Worm (Caenorhabditis elegans) whole organism, L4 larva: ENCODE results near the gene C02B10.6.

Experiments used
- F37D6.2 ChIP-seq: sonication (generic microtip); optimal IDR thresholded peaks from 2 replicates; lab custom pipeline; 2016; ENCODE audit warnings: mild to moderate bottlenecking, missing genetic modification characterization, missing compliant biosample characterization
- F44E2.7 ChIP-seq: fragments of 200-800 bp; sonication (Bioruptor generic); IDR thresholded peaks from 2 replicates; pipeline ENCODE4 v2.1.2; 2022; ENCODE audit warnings: missing genetic modification characterization, missing compliant biosample characterization
- R02D3.7 ChIP-seq: fragments of 150-350 bp; sonication (generic microtip); optimal IDR thresholded peaks from 3 replicates; lab custom pipeline; 2014; ENCODE audit warnings: missing biosample characterization, missing genetic modification characterization
- aha-1 ChIP-seq: fragments of 150-350 bp; peaks from one replicate; lab custom pipeline; 2014; ENCODE audit warnings: missing biosample characterization, missing genetic modification characterization
- ama-1 ChIP-seq: fragments of 150-350 bp; optimal IDR thresholded peaks from 2 replicates; lab custom pipeline; 2014; ENCODE audit warnings: inconsistent platforms, mixed read lengths
- arid-1 ChIP-seq: fragments of 200-800 bp; sonication (Bioruptor generic); conservative IDR thresholded peaks from 2 replicates; pipeline ENCODE4 v1.3.6; 2022; ENCODE audit warnings: missing genetic modification reagents, missing genetic modification characterization, missing compliant biosample characterization
- ceh-20 ChIP-seq: fragments of 200-800 bp; sonication (Bioruptor generic); IDR thresholded peaks from 2 replicates; pipeline ENCODE4 v1.3.6; 2022; ENCODE audit warnings: missing genetic modification reagents, missing genetic modification characterization, missing compliant biosample characterization
- ceh-62 ChIP-seq: sonication (generic microtip); optimal IDR thresholded peaks from 2 replicates; lab custom pipeline; 2017; ENCODE audit warnings: missing biosample characterization, missing genetic modification characterization
- ceh-82 ChIP-seq: sonication (generic microtip); optimal IDR thresholded peaks from 2 replicates; lab custom pipeline; 2017; ENCODE audit warnings: missing biosample characterization, missing genetic modification characterization
- ces-1 ChIP-seq: fragments of 150-350 bp; sonication (generic microtip); optimal IDR thresholded peaks from 4 replicates; lab custom pipeline; 2014; ENCODE audit warnings: missing biosample characterization, missing genetic modification reagents, missing genetic modification characterization
- daf-19 ChIP-seq: fragments of 200-800 bp; sonication (Bioruptor generic); conservative IDR thresholded peaks from 2 replicates; pipeline ENCODE4 v1.3.6; 2022; ENCODE audit warnings: missing genetic modification characterization, missing compliant biosample characterization
- daf-8 ChIP-seq: fragments of 200-800 bp; sonication (Bioruptor generic); IDR thresholded peaks from 2 replicates; pipeline ENCODE4 v1.3.6; 2022; ENCODE audit warnings: missing genetic modification characterization, missing compliant biosample characterization
- dmd-6 ChIP-seq: fragments of 200-800 bp; sonication (Bioruptor generic); IDR thresholded peaks from 2 replicates; pipeline ENCODE4 v1.3.6; 2022; ENCODE audit warnings: missing genetic modification reagents, missing genetic modification characterization, missing compliant biosample characterization
- duxl-1 ChIP-seq: sonication (generic microtip); optimal IDR thresholded peaks from 2 replicates; lab custom pipeline; 2016; ENCODE audit warnings: mild to moderate bottlenecking, missing genetic modification characterization, moderate library complexity, missing compliant biosample characterization; ENCODE audit not compliant: poor library complexity
- dve-1 ChIP-seq: sonication (generic microtip); optimal IDR thresholded peaks from 2 replicates; lab custom pipeline; 2017; ENCODE audit warnings: antibody characterized with exemption, mild to moderate bottlenecking, missing genetic modification characterization, missing compliant biosample characterization; ENCODE audit not compliant: insufficient read depth
- egl-27 ChIP-seq: sonication (generic microtip); optimal IDR thresholded peaks from 3 replicates; lab custom pipeline; 2017; ENCODE audit warnings: missing biosample characterization, missing genetic modification reagents, missing genetic modification characterization
- gei-8 ChIP-seq: fragments of 200-800 bp; sonication (Bioruptor generic); optimal IDR thresholded peaks from 2 replicates; lab custom pipeline; 2018; ENCODE audit warnings: mild to moderate bottlenecking, missing genetic modification characterization, missing compliant biosample characterization
- hlh-11 ChIP-seq: fragments of 200-800 bp; sonication (Bioruptor generic); optimal IDR thresholded peaks from 2 replicates; lab custom pipeline; 2018; ENCODE audit warnings: mild to moderate bottlenecking, missing genetic modification characterization, missing compliant biosample characterization
- hlh-30 ChIP-seq: sonication (generic microtip); optimal IDR thresholded peaks from 2 replicates; lab custom pipeline; 2017; ENCODE audit warnings: antibody characterized with exemption, mild to moderate bottlenecking, missing genetic modification characterization, missing compliant biosample characterization; ENCODE audit not compliant: insufficient read depth
- lim-7 ChIP-seq: fragments of 200-800 bp; sonication (Bioruptor generic); IDR thresholded peaks from 2 replicates; pipeline ENCODE4 v1.3.6; 2022; ENCODE audit warnings: missing genetic modification characterization, missing compliant biosample characterization
- lin-38 ChIP-seq: fragments of 200-800 bp; sonication (Bioruptor generic); IDR thresholded peaks from 2 replicates; pipeline ENCODE4 v1.3.6; 2022; ENCODE audit warnings: missing genetic modification reagents, missing genetic modification characterization, missing compliant biosample characterization
- lir-3 ChIP-seq: sonication (generic microtip); optimal IDR thresholded peaks from 2 replicates; lab custom pipeline; 2016; ENCODE audit warnings: mild to moderate bottlenecking, missing genetic modification characterization, missing compliant biosample characterization
- lsy-2 ChIP-seq, 2 experiments: fragments of 150-350 bp in 1 of 2; sonication (generic microtip) in 1 of 2; optimal IDR thresholded peaks; 2 replicates each; lab custom pipeline; 2014 to 2017; ENCODE audit warnings: missing biosample characterization in 2 of 2, missing genetic modification characterization in 2 of 2
- madf-9 ChIP-seq: fragments of 200-800 bp; sonication (Bioruptor generic); conservative IDR thresholded peaks from 2 replicates; pipeline ENCODE4 v1.3.6; 2022; ENCODE audit warnings: missing genetic modification reagents, missing genetic modification characterization, missing compliant biosample characterization
- mdl-1 ChIP-seq, 2 experiments: fragments of 150-350 bp in 1 of 2; sonication (generic microtip) in 1 of 2; optimal IDR thresholded peaks; 2 replicates each; lab custom pipeline; 2014 to 2017; ENCODE audit warnings: missing biosample characterization in 2 of 2, missing genetic modification characterization in 2 of 2
- mep-1 ChIP-seq: fragments of 150-350 bp; sonication (generic microtip); optimal IDR thresholded peaks from 3 replicates; lab custom pipeline; 2014; ENCODE audit warnings: missing biosample characterization, missing genetic modification characterization
- mxl-2 ChIP-seq: fragments of 200-800 bp; sonication (Bioruptor generic); conservative IDR thresholded peaks from 2 replicates; pipeline ENCODE4 v1.3.6; 2022; ENCODE audit warnings: missing genetic modification reagents, missing genetic modification characterization, missing compliant biosample characterization
- mxl-3 ChIP-seq: fragments of 200-800 bp; sonication (Bioruptor generic); optimal IDR thresholded peaks from 2 replicates; lab custom pipeline; 2018; ENCODE audit warnings: mild to moderate bottlenecking, missing genetic modification characterization, missing compliant biosample characterization
- nhr-10 ChIP-seq: fragments of 150-350 bp; optimal IDR thresholded peaks from 2 replicates; lab custom pipeline; 2014; ENCODE audit warnings: missing biosample characterization, missing genetic modification characterization
- nhr-111 ChIP-seq: fragments of 200-800 bp; sonication (Bioruptor generic); optimal IDR thresholded peaks from 2 replicates; lab custom pipeline; 2018; ENCODE audit warnings: mild to moderate bottlenecking, missing genetic modification characterization, missing compliant biosample characterization
- nhr-25 ChIP-seq: sonication (generic microtip); optimal IDR thresholded peaks from 2 replicates; lab custom pipeline; 2017; ENCODE audit warnings: missing genetic modification characterization, mild to moderate bottlenecking, missing compliant biosample characterization, antibody characterized with exemption, moderate library complexity, borderline replicate concordance; ENCODE audit not compliant: insufficient read depth
- nhr-28 ChIP-seq: fragments of 150-350 bp; optimal IDR thresholded peaks from 2 replicates; lab custom pipeline; 2014; ENCODE audit warnings: missing biosample characterization, missing genetic modification characterization
- nhr-42 ChIP-seq: fragments of 200-800 bp; sonication (Bioruptor generic); IDR thresholded peaks from 2 replicates; pipeline ENCODE4 v1.3.6; 2022; ENCODE audit warnings: missing genetic modification characterization, missing compliant biosample characterization
- nhr-48 ChIP-seq: sonication (generic microtip); optimal IDR thresholded peaks from 2 replicates; lab custom pipeline; 2016; ENCODE audit warnings: mild to moderate bottlenecking, missing genetic modification characterization, missing compliant biosample characterization
- nhr-76 ChIP-seq: fragments of 150-350 bp; optimal IDR thresholded peaks from 2 replicates; lab custom pipeline; 2014; ENCODE audit warnings: missing biosample characterization, missing genetic modification characterization
- nhr-77 ChIP-seq: fragments of 150-350 bp; optimal IDR thresholded peaks from 2 replicates; lab custom pipeline; 2014; ENCODE audit warnings: missing biosample characterization, missing genetic modification characterization
- pha-4 ChIP-seq, 2 experiments: fragments of 150-350 bp in 1 of 2; fragments of 200-800 bp in 1 of 2; sonication (Bioruptor generic) in 1 of 2; IDR thresholded peaks in 1 of 2; optimal IDR thresholded peaks in 1 of 2; 2 replicates each; pipeline versions ENCODE4 v1.3.6 to Lab custom; 2014 to 2022; ENCODE audit warnings: missing genetic modification characterization in 2 of 2, missing genetic modification reagents in 2 of 2, missing biosample characterization in 1 of 2, missing compliant biosample characterization in 1 of 2
- pqm-1 ChIP-seq: sonication (generic microtip); optimal IDR thresholded peaks from 2 replicates; lab custom pipeline; 2017; ENCODE audit warnings: missing biosample characterization, missing genetic modification characterization
- rbr-2 ChIP-seq: sonication (generic microtip); optimal IDR thresholded peaks from 2 replicates; lab custom pipeline; 2016; ENCODE audit warnings: missing genotype, missing genetic modification characterization, missing compliant biosample characterization
- sdz-12 ChIP-seq: fragments of 200-800 bp; sonication (Bioruptor generic); optimal IDR thresholded peaks from 2 replicates; lab custom pipeline; 2018; ENCODE audit warnings: mild to moderate bottlenecking, missing genetic modification characterization, missing compliant biosample characterization
- set-16 ChIP-seq: fragments of 200-800 bp; sonication (Bioruptor generic); IDR thresholded peaks from 2 replicates; pipeline ENCODE4 v1.3.6; 2022; ENCODE audit warnings: missing genetic modification reagents, missing genetic modification characterization, missing compliant biosample characterization
- snpc-1.2 ChIP-seq: fragments of 200-800 bp; sonication (Bioruptor generic); IDR thresholded peaks from 2 replicates; pipeline ENCODE4 v1.3.6; 2022; ENCODE audit warnings: missing genetic modification reagents, missing genetic modification characterization, missing compliant biosample characterization
- snpc-4 ChIP-seq: fragments of 150-350 bp; optimal IDR thresholded peaks from 2 replicates; lab custom pipeline; 2014; ENCODE audit warnings: missing biosample characterization, missing genetic modification characterization
- spr-1 ChIP-seq: sonication (generic microtip); optimal IDR thresholded peaks from 2 replicates; lab custom pipeline; 2016; ENCODE audit warnings: mild to moderate bottlenecking, missing genetic modification characterization, missing compliant biosample characterization
- unc-130 ChIP-seq: sonication (generic microtip); optimal IDR thresholded peaks from 2 replicates; lab custom pipeline; 2016; ENCODE audit warnings: missing genetic modification reagents, missing genetic modification characterization, missing compliant biosample characterization
- unc-39 ChIP-seq: sonication (generic microtip); optimal IDR thresholded peaks from 2 replicates; lab custom pipeline; 2017; ENCODE audit warnings: missing biosample characterization, missing genetic modification characterization
- unc-62 ChIP-seq, 3 experiments: fragments of 150-350 bp in 1 of 3; sonication (generic microtip); optimal IDR thresholded peaks in 2 of 3; peaks in 1 of 3; 1 replicate in 1 of 3; 2 replicates in 2 of 3; lab custom pipeline; 2014 to 2017; ENCODE audit warnings: missing biosample characterization in 3 of 3, missing genetic modification characterization in 3 of 3, missing genetic modification reagents in 3 of 3, missing genotype in 1 of 3

The C02B10.6 gene

ce11 chrIV:5109943-5110342 is 39.2 kb downstream of the C02B10.6 start:
- no peak for TF ChIP-seq nhr-48 (tag; lab: Kevin White, UChicago)
- TF ChIP-seq lsy-2 (tag; optimal IDR thresholded peaks at IDR 0.05; lab: Kevin White, UChicago): no peak
- no peak for TF ChIP-seq mxl-2 (GFP tag; lab: Robert Waterston, UW)
- no peak for TF ChIP-seq hlh-11 (tag; lab: Kevin White, UChicago)
- no peak for TF ChIP-seq hlh-30 (tag; lab: Kevin White, UChicago)
- no peak for TF ChIP-seq daf-19 (GFP tag; lab: Robert Waterston, UW)
- no peak for TF ChIP-seq nhr-111 (GFP tag; lab: Kevin White, UChicago)
- no peak for TF ChIP-seq mxl-3 (GFP tag; lab: Kevin White, UChicago)
- no peak for TF ChIP-seq ceh-82 (tag; lab: Kevin White, UChicago)
- TF ChIP-seq ceh-62 (tag; lab: Kevin White, UChicago): no peak
- TF ChIP-seq mep-1: no peak
- TF ChIP-seq nhr-10 (tag; lab: Kevin White, UChicago): no peak
- no peak for TF ChIP-seq F37D6.2 (tag; lab: Kevin White, UChicago)
- no peak for TF ChIP-seq ces-1 (GFP tag; lab: Kevin White, UChicago)
- TF ChIP-seq madf-9 (GFP tag; lab: Robert Waterston, UW): no peak
- TF ChIP-seq rbr-2 (tag; lab: Kevin White, UChicago): no peak
- TF ChIP-seq snpc-4 (tag; lab: Kevin White, UChicago): no peak
- TF ChIP-seq nhr-28 (tag; lab: Kevin White, UChicago): no peak
- TF ChIP-seq pha-4 (GFP tag; IDR thresholded peaks at IDR 0.05; lab: Robert Waterston, UW): no peak
- TF ChIP-seq pha-4 (tag; optimal IDR thresholded peaks at IDR 0.05; lab: Kevin White, UChicago): no peak

DNA sequence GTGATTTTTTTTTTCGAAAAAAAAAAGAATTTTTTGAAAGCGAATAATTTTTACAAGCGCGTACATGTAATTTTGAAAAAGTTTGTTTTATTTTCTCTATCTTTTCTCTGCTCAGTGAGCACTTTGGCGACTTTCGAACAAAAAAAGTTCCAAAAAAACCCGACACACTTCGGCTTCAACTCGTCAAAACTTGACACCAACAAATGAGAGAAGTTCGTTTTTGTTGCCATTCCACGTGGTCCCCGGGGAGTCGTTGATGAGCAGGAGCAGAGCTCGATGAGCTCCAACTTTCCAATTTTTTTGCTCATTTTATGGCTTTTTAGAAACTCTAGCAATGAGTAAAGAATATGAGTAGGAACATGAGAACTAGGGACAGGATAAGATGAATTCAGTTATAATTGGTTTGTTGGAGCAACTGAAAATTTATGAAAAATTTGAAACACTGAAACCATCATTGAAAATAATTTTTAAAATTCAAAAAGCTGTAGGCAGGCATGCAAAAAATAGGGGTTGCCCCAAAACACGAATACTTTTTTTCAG is 39.8 kb downstream of the C02B10.6 start:
- no peak for TF ChIP-seq nhr-25 (tag; lab: Kevin White, UChicago)
- peak in 1 of 2 experiments; percentile 42 for TF ChIP-seq mdl-1 (tag; optimal IDR thresholded peaks at IDR 0.05; lab: Kevin White, UChicago)
- TF ChIP-seq hlh-11 (tag; lab: Kevin White, UChicago): no peak
- peak in 1 of 2 experiments; percentile 9 for TF ChIP-seq unc-62 (GFP tag; optimal IDR thresholded peaks at IDR 0.05 in 1 of 2; lab: Kevin White, UChicago)
- TF ChIP-seq unc-62 (tag; optimal IDR thresholded peaks at IDR 0.05; lab: Kevin White, UChicago): no peak
- no peak for TF ChIP-seq pqm-1
- TF ChIP-seq ceh-20 (GFP tag; lab: Robert Waterston, UW): 0 out of 2 replicates have a peak, but pooled peaks have one; percentile 57
- TF ChIP-seq nhr-42 (GFP tag; lab: Robert Waterston, UW): no peak
- TF ChIP-seq unc-39 (tag; lab: Kevin White, UChicago): no peak
- no peak for TF ChIP-seq lim-7 (GFP tag; lab: Robert Waterston, UW)
- no peak for TF ChIP-seq ces-1 (GFP tag; lab: Kevin White, UChicago)
- no peak for TF ChIP-seq unc-130
- no peak for TF ChIP-seq daf-19 (GFP tag; lab: Robert Waterston, UW)
- TF ChIP-seq nhr-28 (tag; lab: Kevin White, UChicago): no peak
- TF ChIP-seq dve-1 (tag; lab: Kevin White, UChicago): no peak
- TF ChIP-seq mep-1: no peak
- peak; percentile 98 for TF ChIP-seq aha-1

DNA sequence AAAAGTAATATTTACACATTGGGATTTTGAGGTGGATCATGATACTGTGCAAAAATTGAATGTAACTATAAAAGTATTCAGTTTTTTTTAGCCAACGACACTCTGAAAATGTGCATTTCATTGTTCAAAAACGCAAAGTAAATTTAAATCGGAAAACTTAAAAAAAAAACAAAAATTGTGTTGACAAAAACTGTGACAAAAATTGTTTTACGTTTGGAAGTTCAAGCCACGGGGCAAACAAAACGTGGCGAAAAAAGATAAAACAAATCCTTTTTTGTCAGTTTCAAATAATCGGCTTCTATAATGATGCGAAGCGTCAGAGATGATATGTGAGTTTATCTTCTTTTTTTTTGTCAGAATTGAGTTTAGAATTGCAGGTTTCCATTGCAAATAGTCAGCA is 40.8 kb downstream of the C02B10.6 start, which contains the start of gene AC7.3:
Gene AC7.3 (plus strand): TSS at position 301 of the 400 bp plus-strand sequence.
- no peak for TF ChIP-seq daf-8
- no peak for TF ChIP-seq mxl-2 (GFP tag; lab: Robert Waterston, UW)
- no peak for TF ChIP-seq nhr-76 (tag; lab: Kevin White, UChicago)
- no peak for TF ChIP-seq ama-1
- no peak for TF ChIP-seq gei-8 (GFP tag; lab: Kevin White, UChicago)
- no peak for TF ChIP-seq duxl-1 (tag; lab: Kevin White, UChicago)
- TF ChIP-seq dmd-6: no peak
- no peak for TF ChIP-seq mxl-3 (GFP tag; lab: Kevin White, UChicago)
- TF ChIP-seq sdz-12 (GFP tag; lab: Kevin White, UChicago): no peak
- TF ChIP-seq F44E2.7 (GFP tag; lab: Robert Waterston, UW): no peak
- no peak for TF ChIP-seq snpc-1.2
- no peak for TF ChIP-seq spr-1 (tag; lab: Kevin White, UChicago)
- no peak for TF ChIP-seq lir-3 (tag; lab: Kevin White, UChicago)
- no peak for TF ChIP-seq nhr-77
- no peak for TF ChIP-seq egl-27 (tag; lab: Kevin White, UChicago)
- no peak for TF ChIP-seq set-16
- TF ChIP-seq R02D3.7 (tag; lab: Kevin White, UChicago): no peak
- no peak for TF ChIP-seq arid-1 (GFP tag; lab: Robert Waterston, UW)
- TF ChIP-seq lin-38 (GFP tag; lab: Robert Waterston, UW): no peak
